Fruit fly (Drosophila melanogaster) whole organism, prepupa: ENCODE data around the gene Cyp28d1.
A peak's percentile ranks its signal among the peaks of the same experiment; 100 is the strongest.

ENCODE experiments used
- CG10669 ChIP-seq: fragments of 200-800 bp; sonication (Bioruptor generic); optimal IDR thresholded peaks from 3 replicates; lab custom pipeline; 2018; ENCODE audit warnings: missing biosample characterization, mild to moderate bottlenecking, missing genetic modification characterization, moderate library complexity
- CG11294 ChIP-seq: fragments of 200-800 bp; sonication (Bioruptor generic); IDR thresholded peaks from 2 replicates; pipeline ENCODE4 v1.3.6; 2022; ENCODE audit warnings: missing biosample characterization, missing genetic modification characterization
- CG16779 ChIP-seq: fragments of 200-800 bp; sonication (Bioruptor generic); optimal IDR thresholded peaks from 3 replicates; lab custom pipeline; 2017; ENCODE audit warnings: missing biosample characterization, mild to moderate bottlenecking, missing genetic modification characterization
- CG3032 ChIP-seq: fragments of 200-800 bp; optimal IDR thresholded peaks from 2 replicates; lab custom pipeline; 2019; ENCODE audit warnings: missing biosample characterization, mild to moderate bottlenecking, missing genetic modification characterization, moderate library complexity
- CG31627 ChIP-seq: fragments of 200-800 bp; sonication (Bioruptor generic); optimal IDR thresholded peaks from 3 replicates; lab custom pipeline; 2016; ENCODE audit warnings: missing biosample characterization, missing genetic modification characterization
- CG32006 ChIP-seq: fragments of 200-800 bp; sonication (Bioruptor generic); optimal IDR thresholded peaks from 3 replicates; lab custom pipeline; 2017; ENCODE audit warnings: missing biosample characterization, mild to moderate bottlenecking, missing genetic modification characterization
- CG34406 ChIP-seq: fragments of 200-800 bp; sonication (Bioruptor generic); optimal IDR thresholded peaks from 3 replicates; lab custom pipeline; 2016; ENCODE audit warnings: missing biosample characterization, missing genetic modification characterization
- CG3919 ChIP-seq: fragments of 200-800 bp; sonication (Bioruptor generic); optimal IDR thresholded peaks from 3 replicates; lab custom pipeline; 2016; ENCODE audit warnings: missing biosample characterization, missing genetic modification characterization
- CG6792 ChIP-seq: fragments of 200-800 bp; sonication (Bioruptor generic); optimal IDR thresholded peaks from 3 replicates; lab custom pipeline; 2016; ENCODE audit warnings: missing biosample characterization, missing genetic modification characterization
- CG6808 ChIP-seq: fragments of 200-800 bp; sonication (Bioruptor generic); optimal IDR thresholded peaks from 3 replicates; lab custom pipeline; 2017; ENCODE audit warnings: missing biosample characterization, missing genetic modification characterization, mild to moderate bottlenecking, moderate library complexity, missing genetic modification reagents
- CG6854 ChIP-seq: fragments of 200-800 bp; sonication (Bioruptor generic); optimal IDR thresholded peaks from 2 replicates; lab custom pipeline; 2017; ENCODE audit warnings: missing biosample characterization, mild to moderate bottlenecking, missing genetic modification characterization
- CG7368 ChIP-seq: fragments of 200-800 bp; sonication (Bioruptor generic); optimal IDR thresholded peaks from 3 replicates; lab custom pipeline; 2016; ENCODE audit warnings: missing biosample characterization, missing genetic modification characterization
- CG8319 ChIP-seq: fragments of 200-800 bp; sonication (Bioruptor generic); optimal IDR thresholded peaks from 3 replicates; lab custom pipeline; 2016; ENCODE audit warnings: missing biosample characterization, missing genetic modification characterization
- CG8632 ChIP-seq: fragments of 200-800 bp; sonication (Bioruptor generic); optimal IDR thresholded peaks from 3 replicates; lab custom pipeline; 2016; ENCODE audit warnings: missing biosample characterization, missing genetic modification characterization
- CG9139 ChIP-seq: fragments of 200-800 bp; sonication (Bioruptor generic); optimal IDR thresholded peaks from 3 replicates; lab custom pipeline; 2017; ENCODE audit warnings: missing biosample characterization, mild to moderate bottlenecking, missing genetic modification characterization
- Eip75B ChIP-seq: fragments of 200-800 bp; sonication (Bioruptor generic); optimal IDR thresholded peaks from 3 replicates; lab custom pipeline; 2016; ENCODE audit warnings: missing biosample characterization, missing genetic modification characterization
- Eip78C ChIP-seq: fragments of 200-800 bp; sonication (Bioruptor generic); peaks from one replicate; lab custom pipeline; 2016; ENCODE audit warnings: missing biosample characterization, missing genetic modification characterization
- Eip93F ChIP-seq: fragments of 200-800 bp; sonication (Bioruptor generic); optimal IDR thresholded peaks from 2 replicates; lab custom pipeline; 2016; ENCODE audit warnings: missing biosample characterization, mild to moderate bottlenecking, missing genetic modification characterization
- Ets21C ChIP-seq: fragments of 200-800 bp; sonication (Bioruptor generic); optimal IDR thresholded peaks from 3 replicates; lab custom pipeline; 2016; ENCODE audit warnings: missing biosample characterization, missing genetic modification characterization
- Hr38 ChIP-seq: sonication (Bioruptor generic); optimal IDR thresholded peaks from 2 replicates; lab custom pipeline; 2016; ENCODE audit warnings: missing biosample characterization, missing genetic modification characterization
- Hr39 ChIP-seq: fragments of 200-800 bp; sonication (Bioruptor generic); optimal IDR thresholded peaks from 2 replicates; lab custom pipeline; 2016; ENCODE audit warnings: missing biosample characterization, missing genetic modification characterization
- Hr4 ChIP-seq: fragments of 200-800 bp; sonication (Bioruptor generic); optimal IDR thresholded peaks from 3 replicates; lab custom pipeline; 2016; ENCODE audit warnings: missing biosample characterization, missing genetic modification characterization
- Lpt ChIP-seq: fragments of 200-800 bp; sonication (Bioruptor generic); optimal IDR thresholded peaks from 3 replicates; lab custom pipeline; 2016; ENCODE audit warnings: missing biosample characterization, missing genetic modification characterization
- Met ChIP-seq: fragments of 200-800 bp; sonication (Bioruptor generic); optimal IDR thresholded peaks from 3 replicates; lab custom pipeline; 2016; ENCODE audit warnings: missing biosample characterization, missing genetic modification characterization
- OdsH ChIP-seq: fragments of 200-800 bp; sonication (Bioruptor generic); optimal IDR thresholded peaks from 3 replicates; lab custom pipeline; 2016; ENCODE audit warnings: missing biosample characterization, missing genetic modification characterization
- Smox ChIP-seq: fragments of 200-800 bp; sonication (Bioruptor generic); optimal IDR thresholded peaks from 3 replicates; lab custom pipeline; 2016; ENCODE audit warnings: missing biosample characterization, missing genetic modification characterization
- Sox102F ChIP-seq: fragments of 200-800 bp; sonication (Bioruptor generic); optimal IDR thresholded peaks from 2 replicates; lab custom pipeline; 2016; ENCODE audit warnings: missing biosample characterization, mild to moderate bottlenecking, missing genetic modification characterization
- Sox14 ChIP-seq: fragments of 200-800 bp; sonication (Bioruptor generic); optimal IDR thresholded peaks from 3 replicates; lab custom pipeline; 2016; ENCODE audit warnings: missing biosample characterization, missing genetic modification characterization
- Sox15 ChIP-seq: fragments of 200-800 bp; sonication (Bioruptor generic); optimal IDR thresholded peaks from 3 replicates; lab custom pipeline; 2016; ENCODE audit warnings: missing biosample characterization, missing genetic modification characterization
- esn ChIP-seq: fragments of 200-800 bp; sonication (Bioruptor generic); optimal IDR thresholded peaks from 2 replicates; lab custom pipeline; 2016; ENCODE audit warnings: missing biosample characterization, mild to moderate bottlenecking, missing genetic modification characterization, moderate library complexity
- fd59A ChIP-seq: fragments of 200-800 bp; sonication (Bioruptor generic); optimal IDR thresholded peaks from 2 replicates; lab custom pipeline; 2017; ENCODE audit warnings: missing biosample characterization, mild to moderate bottlenecking, missing genetic modification characterization, missing genetic modification reagents
- fd85E ChIP-seq: fragments of 200-800 bp; sonication (Bioruptor generic); optimal IDR thresholded peaks from 3 replicates; lab custom pipeline; 2016; ENCODE audit warnings: missing biosample characterization, missing genetic modification characterization
- fkh ChIP-seq: fragments of 200-800 bp; sonication (Bioruptor generic); optimal IDR thresholded peaks from 3 replicates; lab custom pipeline; 2017; ENCODE audit warnings: missing biosample characterization, mild to moderate bottlenecking, missing genetic modification characterization, moderate library complexity
- lz ChIP-seq: fragments of 200-800 bp; sonication (Bioruptor generic); optimal IDR thresholded peaks from 3 replicates; lab custom pipeline; 2016; ENCODE audit warnings: missing biosample characterization, missing genetic modification characterization
- net ChIP-seq: fragments of 200-800 bp; sonication (Bioruptor generic); optimal IDR thresholded peaks from 3 replicates; lab custom pipeline; 2016; ENCODE audit warnings: missing biosample characterization, missing genetic modification characterization
- pdm3 ChIP-seq: fragments of 200-800 bp; sonication (Bioruptor generic); optimal IDR thresholded peaks from 3 replicates; lab custom pipeline; 2016; ENCODE audit warnings: missing biosample characterization, missing genetic modification characterization
- spab ChIP-seq: fragments of 200-800 bp; sonication (Bioruptor generic); optimal IDR thresholded peaks from 2 replicates; lab custom pipeline; 2017; ENCODE audit warnings: missing biosample characterization, mild to moderate bottlenecking, missing genetic modification characterization, missing genetic modification reagents
- ss ChIP-seq, 2 experiments: fragments of 200-800 bp; sonication (Bioruptor generic); optimal IDR thresholded peaks; 2 replicates in 1 of 2; 3 replicates in 1 of 2; lab custom pipeline; 2017 to 2018; ENCODE audit warnings: mild to moderate bottlenecking in 2 of 2, missing biosample characterization in 2 of 2, missing genetic modification characterization in 2 of 2, moderate library complexity in 1 of 2
- svp ChIP-seq: fragments of 200-800 bp; sonication (Bioruptor generic); peaks from one replicate; lab custom pipeline; 2016; ENCODE audit warnings: missing biosample characterization, missing genetic modification characterization
- topi ChIP-seq: fragments of 200-800 bp; sonication (Bioruptor generic); optimal IDR thresholded peaks from 3 replicates; lab custom pipeline; 2016; ENCODE audit warnings: missing biosample characterization, missing genetic modification characterization
- vri ChIP-seq: fragments of 200-800 bp; sonication (Bioruptor generic); optimal IDR thresholded peaks from 3 replicates; lab custom pipeline; 2016; ENCODE audit warnings: missing biosample characterization, mild to moderate bottlenecking, missing genetic modification characterization

Cyp28d1 gene

DNA sequence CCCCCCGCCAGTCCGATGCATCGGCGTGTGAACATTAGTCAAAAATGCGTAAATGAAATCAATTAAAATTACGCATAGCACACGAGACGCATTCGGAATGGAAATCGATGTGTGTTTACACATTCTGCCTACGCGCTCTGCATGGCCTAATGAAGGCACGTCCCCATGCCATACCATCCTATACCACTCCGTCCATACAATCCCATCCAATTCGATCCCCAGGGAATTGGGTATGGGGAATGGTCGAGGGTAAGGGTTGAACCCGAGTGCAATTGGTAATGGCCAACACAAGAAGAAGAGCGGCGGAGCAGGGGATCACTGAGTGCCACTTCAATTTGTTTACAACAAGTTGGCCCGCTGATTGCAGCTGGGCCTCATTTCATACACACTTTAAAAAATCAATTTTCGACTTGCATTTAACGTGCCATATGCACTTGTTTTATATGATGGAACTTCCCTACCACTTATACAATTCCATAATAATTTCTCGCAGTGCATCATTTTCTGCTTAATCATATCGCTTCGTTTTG, 35.2 kb downstream of the Cyp28d1 start (continued):
- peak; percentile 14 for TF ChIP-seq topi (GFP tag; lab: Kevin White, UChicago)
- no peak for TF ChIP-seq CG16779 (tag; lab: Kevin White, UChicago)
- peak; percentile 22 for TF ChIP-seq CG32006 (GFP tag; lab: Kevin White, UChicago)
- TF ChIP-seq Hr39 (GFP tag; lab: Kevin White, UChicago), result peak; percentile 21
- TF ChIP-seq CG7368 (GFP tag; lab: Kevin White, UChicago), result peak; percentile 19
- no peak for TF ChIP-seq Lpt (GFP tag; lab: Kevin White, UChicago)
- peak; percentile 16 for TF ChIP-seq Eip75B
- TF ChIP-seq Hr4 (GFP tag; lab: Kevin White, UChicago), result peak; percentile 15
- TF ChIP-seq, all 60 proteins: peak for 31

DNA sequence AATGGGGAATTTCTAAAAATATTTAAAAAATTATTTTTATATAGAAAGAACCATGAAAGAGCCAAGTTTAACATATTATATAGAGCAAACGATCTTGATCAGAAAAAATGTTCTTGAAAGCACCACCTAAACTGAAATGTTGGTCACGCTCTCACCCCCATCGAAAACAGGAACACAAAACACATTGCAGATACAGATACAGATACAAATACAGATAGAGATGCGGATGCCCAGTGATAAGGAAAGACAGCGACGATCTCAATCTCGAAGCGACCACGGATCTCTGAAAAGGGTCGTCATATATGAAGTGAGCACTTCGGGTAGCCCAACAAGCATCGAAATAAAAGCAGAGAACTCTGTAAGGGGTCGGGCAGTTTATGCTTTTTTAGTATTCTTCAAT, 37.1 kb downstream of the Cyp28d1 start:
- TF ChIP-seq Sox102F (peak; percentile 6), Sox14 (GFP tag; lab: Kevin White, UChicago) (no peak), net (GFP tag; lab: Kevin White, UChicago) (no peak), CG6854 (GFP tag; lab: Kevin White, UChicago) (no peak), Eip78C (GFP tag; lab: Kevin White, UChicago) (peak; percentile 9), Met (GFP tag; lab: Kevin White, UChicago) (peak; percentile 11), CG9139 (GFP tag; lab: Kevin White, UChicago) (no peak), esn (GFP tag; lab: Kevin White, UChicago) (peak; percentile 23), CG8632 (GFP tag; lab: Kevin White, UChicago) (no peak), CG34406 (GFP tag; lab: Kevin White, UChicago) (no peak), CG31627 (GFP tag; lab: Kevin White, UChicago) (no peak), vri (GFP tag; lab: Kevin White, UChicago) (peak; percentile 52), Ets21C (no peak), CG7368 (GFP tag; lab: Kevin White, UChicago) (no peak), CG10669 (GFP tag; lab: Kevin White, UChicago) (no peak)

DNA sequence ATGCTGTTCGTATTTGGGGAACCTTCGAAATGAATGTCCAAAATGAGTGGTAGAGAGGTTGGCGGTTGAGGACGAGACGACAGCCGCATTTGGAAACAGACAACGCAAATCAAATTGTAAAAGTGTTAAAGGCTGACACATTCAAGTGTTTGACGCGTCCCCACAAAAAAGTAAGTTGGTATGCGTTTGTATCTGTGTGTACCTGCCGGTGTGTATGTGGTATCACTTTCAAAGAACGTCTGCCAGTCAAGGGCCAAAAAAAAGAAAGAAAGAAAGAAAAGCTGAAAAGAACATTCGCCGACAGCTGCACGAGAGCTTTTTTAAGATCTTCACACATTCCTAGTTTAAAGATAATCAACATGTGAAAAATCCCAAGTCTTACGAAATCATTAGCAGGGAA, 37.6 kb downstream of the Cyp28d1 start:
- TF ChIP-seq CG10669 (GFP tag; lab: Kevin White, UChicago), result no peak
- TF ChIP-seq svp, result peak; percentile 53
- no peak for TF ChIP-seq fd85E (GFP tag; lab: Kevin White, UChicago)
- TF ChIP-seq pdm3 (GFP tag; lab: Kevin White, UChicago), result no peak

DNA sequence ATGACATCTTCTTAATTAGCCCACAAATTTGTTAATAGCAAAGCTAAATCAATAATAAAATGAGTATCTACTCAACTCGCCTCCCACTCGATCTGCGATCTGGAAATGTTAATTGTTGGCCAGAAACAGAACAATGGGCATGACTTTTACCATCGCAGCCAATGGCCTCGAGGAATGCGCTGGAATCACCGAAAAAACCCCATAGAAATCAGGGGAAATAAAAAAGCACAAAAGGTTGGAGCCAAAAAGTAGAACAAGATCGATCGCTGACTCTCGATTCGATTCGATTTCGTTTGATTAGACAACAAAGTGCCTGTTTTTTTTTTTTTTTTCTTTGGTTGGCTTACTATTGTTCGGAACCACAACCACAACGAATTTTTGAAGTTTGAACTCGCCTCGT, 38.3 kb downstream of the Cyp28d1 start:
- TF ChIP-seq CG7368 (GFP tag; lab: Kevin White, UChicago), result no peak

DNA sequence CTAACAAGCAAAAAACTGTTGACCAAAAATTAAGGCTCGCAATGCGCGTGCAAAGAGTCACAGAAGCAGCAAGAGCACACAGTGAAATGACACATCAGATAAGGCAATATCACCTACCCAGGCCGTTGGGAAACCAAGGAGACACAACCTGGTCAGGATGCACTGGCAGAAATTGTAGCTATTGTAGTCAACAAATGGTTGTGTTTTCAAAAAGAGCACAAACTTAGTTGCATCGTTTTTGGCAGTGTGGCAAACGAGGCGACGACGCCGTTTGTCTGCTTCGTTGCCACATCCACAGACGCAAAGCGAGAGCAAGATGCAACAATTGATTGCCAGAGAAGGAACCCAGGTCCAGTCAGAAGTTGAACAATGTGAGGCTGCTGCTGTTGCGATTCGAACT, 39.5 kb downstream of the Cyp28d1 start:
- TF ChIP-seq CG32006 (GFP tag; lab: Kevin White, UChicago), result peak; percentile 42
- no peak for TF ChIP-seq CG8319 (GFP tag; lab: Kevin White, UChicago)
- peak; percentile 56 for TF ChIP-seq pdm3 (GFP tag; lab: Kevin White, UChicago)
- TF ChIP-seq Met (GFP tag; lab: Kevin White, UChicago), result peak; percentile 78
- peak; percentile 53 for TF ChIP-seq OdsH (GFP tag; lab: Kevin White, UChicago)
- peak; percentile 42 for TF ChIP-seq CG10669 (GFP tag; lab: Kevin White, UChicago)
- TF ChIP-seq topi (GFP tag; lab: Kevin White, UChicago), result peak; percentile 66
- peak; percentile 69 for TF ChIP-seq CG6792 (GFP tag; lab: Kevin White, UChicago)
- TF ChIP-seq Sox15 (GFP tag; lab: Kevin White, UChicago), result no peak
- TF ChIP-seq Hr38, result no peak
- no peak for TF ChIP-seq fkh (GFP tag; lab: Kevin White, UChicago)
- peak; percentile 22 for TF ChIP-seq spab (GFP tag; lab: Kevin White, UChicago)
- TF ChIP-seq Eip93F (GFP tag; lab: Kevin White, UChicago), result no peak
- TF ChIP-seq lz (GFP tag; lab: Kevin White, UChicago), result peak; percentile 70
- TF ChIP-seq Lpt (GFP tag; lab: Kevin White, UChicago), result peak; percentile 50
- TF ChIP-seq CG6808, result peak; percentile 52
- TF ChIP-seq ss (GFP tag; optimal IDR thresholded peaks at IDR 0.05; lab: Kevin White, UChicago), result peak; percentile 46 to 61
- no peak for TF ChIP-seq CG16779 (tag; lab: Kevin White, UChicago)
- no peak for TF ChIP-seq fd85E (GFP tag; lab: Kevin White, UChicago)
- TF ChIP-seq Sox14 (GFP tag; lab: Kevin White, UChicago), result peak; percentile 61
- no peak for TF ChIP-seq CG11294 (GFP tag; lab: Robert Waterston, UW)
- TF ChIP-seq CG3919 (GFP tag; lab: Kevin White, UChicago), result peak; percentile 76
- peak; percentile 33 for TF ChIP-seq fd59A (GFP tag; lab: Kevin White, UChicago)
- TF ChIP-seq CG31627 (GFP tag; lab: Kevin White, UChicago), result peak; percentile 67
- peak; percentile 61 for TF ChIP-seq Eip75B
- TF ChIP-seq Sox102F, result peak; percentile 84
- TF ChIP-seq CG9139 (GFP tag; lab: Kevin White, UChicago), result no peak
- peak; percentile 55 for TF ChIP-seq CG3032
- TF ChIP-seq CG6854 (GFP tag; lab: Kevin White, UChicago), result peak; percentile 31
- TF ChIP-seq Smox, result peak; percentile 73
- TF ChIP-seq CG8632 (GFP tag; lab: Kevin White, UChicago), result no peak
